Fruit fly (Drosophila melanogaster): Measurements from ENCODE around the gene Arfrp1.

DNA sequence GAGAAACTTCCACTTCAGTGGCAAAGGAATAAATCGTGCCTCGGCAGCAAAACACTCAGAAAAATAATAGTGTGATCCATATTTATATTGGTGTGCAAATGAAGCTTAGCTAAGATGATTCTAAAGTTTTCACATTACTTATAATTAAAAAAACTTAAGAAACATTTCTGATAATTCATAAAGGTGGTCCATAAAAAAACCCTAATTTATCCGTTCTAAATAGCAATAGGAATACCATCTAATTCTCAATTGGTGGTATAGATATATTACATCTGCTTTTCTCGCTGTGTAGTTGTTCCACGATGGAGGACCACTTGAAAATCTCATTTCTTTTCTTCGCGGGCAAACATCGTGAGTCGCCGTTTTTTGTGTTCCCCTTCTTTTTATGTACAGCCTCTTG, 48.3 kb downstream of the Arfrp1 start:
- TF ChIP-seq H15 (GFP tag; IDR thresholded peaks at IDR 0.05) (no peak), B-H2 (GFP tag; optimal IDR thresholded peaks at IDR 0.05) (peak; percentile 7), CG13775 (GFP tag; optimal IDR thresholded peaks at IDR 0.05) (peak; percentile 43), ro (GFP tag; IDR thresholded peaks at IDR 0.05) (no peak), Xbp1 (GFP tag; optimal IDR thresholded peaks at IDR 0.05) (peak; percentile 55), dimm (GFP tag; IDR thresholded peaks at IDR 0.05) (no peak), sim (GFP tag; IDR thresholded peaks at IDR 0.05) (no peak), fd96Cb (tag; optimal IDR thresholded peaks at IDR 0.05) (peak; percentile 70), CG32767 (GFP tag; IDR thresholded peaks at IDR 0.05) (no peak), Neu2 (GFP tag; optimal IDR thresholded peaks at IDR 0.05; ENCODE audit: borderline replicate concordance) (no peak), Tbp (GFP tag; optimal IDR thresholded peaks at IDR 0.05) (no peak)

Data from whole organism, embryonic.